Fruit fly (Drosophila melanogaster) whole organism, embryonic: ENCODE measurements around the gene Faa.

ENCODE experiments used
- ATbp ChIP-seq: fragments of 200-800 bp; sonication (Bioruptor generic); optimal IDR thresholded peaks from 2 replicates; lab custom pipeline; 2017; ENCODE audit warnings: missing biosample characterization, mild to moderate bottlenecking, missing genetic modification characterization, missing genetic modification reagents
- BEAF-32 ChIP-seq: fragments of 200-800 bp; sonication (Bioruptor generic); optimal IDR thresholded peaks from 3 replicates; lab custom pipeline; 2017; ENCODE audit warnings: missing biosample characterization, missing genetic modification characterization, mild to moderate bottlenecking, moderate library complexity, missing genetic modification reagents
- Bdp1 ChIP-seq: fragments of 200-800 bp; sonication (Bioruptor generic); optimal IDR thresholded peaks from 3 replicates; lab custom pipeline; 2016; ENCODE audit warnings: missing biosample characterization, missing genetic modification characterization
- CG10431 ChIP-seq: fragments of 200-800 bp; sonication (Bioruptor generic); optimal IDR thresholded peaks from 3 replicates; lab custom pipeline; 2018; ENCODE audit warnings: missing biosample characterization, mild to moderate bottlenecking, missing genetic modification characterization
- CG10654 ChIP-seq: fragments of 200-800 bp; sonication (Bioruptor generic); optimal IDR thresholded peaks from 2 replicates; lab custom pipeline; 2016; ENCODE audit warnings: missing biosample characterization, missing genetic modification characterization
- CG11456 ChIP-seq: fragments of 200-800 bp; sonication (Bioruptor generic); IDR thresholded peaks from 3 replicates; pipeline ENCODE4 v1.3.6; 2022; ENCODE audit warnings: missing biosample characterization, missing genetic modification characterization
- CG12071 ChIP-seq: fragments of 200-800 bp; sonication (Bioruptor generic); optimal IDR thresholded peaks from 3 replicates; lab custom pipeline; 2018; ENCODE audit warnings: missing biosample characterization, mild to moderate bottlenecking, missing genetic modification characterization
- CG12299 ChIP-seq: fragments of 200-800 bp; sonication (Bioruptor generic); optimal IDR thresholded peaks from 2 replicates; lab custom pipeline; 2018; ENCODE audit warnings: missing biosample characterization, mild to moderate bottlenecking, missing genetic modification characterization
- CG1233 ChIP-seq: fragments of 200-800 bp; sonication (Bioruptor generic); optimal IDR thresholded peaks from 4 replicates; lab custom pipeline; 2018; ENCODE audit warnings: missing biosample characterization, mild to moderate bottlenecking, missing genetic modification characterization
- CG13775 ChIP-seq: fragments of 200-800 bp; sonication (Bioruptor generic); optimal IDR thresholded peaks from 3 replicates; lab custom pipeline; 2017; ENCODE audit warnings: missing biosample characterization, mild to moderate bottlenecking, missing genetic modification characterization
- CG17186 ChIP-seq: fragments of 200-800 bp; sonication (Bioruptor generic); optimal IDR thresholded peaks from 3 replicates; lab custom pipeline; 2017; ENCODE audit warnings: missing biosample characterization, missing genetic modification reagents, missing genetic modification characterization
- CG17359 ChIP-seq: fragments of 200-800 bp; sonication (Bioruptor generic); optimal IDR thresholded peaks from 3 replicates; lab custom pipeline; 2018; ENCODE audit warnings: missing biosample characterization, mild to moderate bottlenecking, missing genetic modification characterization, moderate library complexity
- CG17612 ChIP-seq: fragments of 200-800 bp; sonication (Bioruptor generic); IDR thresholded peaks from 2 replicates; pipeline ENCODE4 v1.3.6; 2022; ENCODE audit warnings: missing biosample characterization, missing genetic modification characterization
- CG17829 ChIP-seq: fragments of 200-800 bp; optimal IDR thresholded peaks from 2 replicates; lab custom pipeline; 2019; ENCODE audit warnings: missing biosample characterization, mild to moderate bottlenecking, missing genetic modification characterization, moderate library complexity
- CG17912 ChIP-seq: fragments of 200-800 bp; sonication (Bioruptor generic); optimal IDR thresholded peaks from 2 replicates; lab custom pipeline; 2018; ENCODE audit warnings: missing biosample characterization, mild to moderate bottlenecking, missing genetic modification characterization
- CG3163 ChIP-seq: fragments of 200-800 bp; sonication (Bioruptor generic); optimal IDR thresholded peaks from 3 replicates; lab custom pipeline; 2016; ENCODE audit warnings: missing biosample characterization, missing genetic modification characterization
- CG43689 ChIP-seq: fragments of 200-800 bp; sonication (Bioruptor generic); IDR thresholded peaks from 2 replicates; pipeline ENCODE4 v1.3.6; 2022; ENCODE audit warnings: missing biosample characterization, missing genetic modification characterization
- CG4730 ChIP-seq: fragments of 200-800 bp; sonication (Bioruptor generic); IDR thresholded peaks from 2 replicates; pipeline ENCODE4 v1.3.6; 2022; ENCODE audit warnings: missing biosample characterization, missing genetic modification characterization
- CG6272 ChIP-seq: fragments of 200-800 bp; sonication (Bioruptor generic); IDR thresholded peaks from 2 replicates; pipeline ENCODE4 v1.3.6; 2022; ENCODE audit warnings: missing biosample characterization, missing genetic modification characterization
- CG6689 ChIP-seq: fragments of 200-800 bp; sonication (Bioruptor generic); IDR thresholded peaks from 2 replicates; pipeline ENCODE4 v1.3.6; 2022; ENCODE audit warnings: missing biosample characterization, missing genetic modification characterization
- CG7839 ChIP-seq: fragments of 200-800 bp; sonication (Bioruptor generic); optimal IDR thresholded peaks from 3 replicates; lab custom pipeline; 2018; ENCODE audit warnings: missing biosample characterization, mild to moderate bottlenecking, missing genetic modification characterization, moderate library complexity
- CkIIα-i1 ChIP-seq: fragments of 200-800 bp; sonication (Bioruptor generic); IDR thresholded peaks from 2 replicates; pipeline ENCODE4 v1.3.6; 2022; ENCODE audit warnings: missing biosample characterization, missing genetic modification characterization
- Dbx ChIP-seq: fragments of 200-800 bp; sonication (Bioruptor generic); IDR thresholded peaks from 3 replicates; pipeline ENCODE4 v1.3.6; 2022; ENCODE audit warnings: missing biosample characterization, missing genetic modification characterization
- E2f2 ChIP-seq: fragments of 200-800 bp; sonication (Bioruptor generic); IDR thresholded peaks from 2 replicates; pipeline ENCODE4 v1.3.6; 2022; ENCODE audit warnings: missing biosample characterization, missing genetic modification characterization
- Ets65A ChIP-seq: fragments of 200-800 bp; sonication (Bioruptor generic); peaks from one replicate; lab custom pipeline; 2016; ENCODE audit warnings: missing biosample characterization, missing genetic modification characterization
- Hsf ChIP-seq: fragments of 200-800 bp; sonication (Bioruptor generic); optimal IDR thresholded peaks from 3 replicates; lab custom pipeline; 2016; ENCODE audit warnings: missing biosample characterization, missing genetic modification characterization
- Lhr ChIP-seq: fragments of 200-800 bp; sonication (Bioruptor generic); optimal IDR thresholded peaks from 3 replicates; lab custom pipeline; 2017; ENCODE audit warnings: mild to moderate bottlenecking, missing biosample characterization, missing genetic modification reagents, missing genetic modification characterization
- Lpt ChIP-seq: fragments of >200 bp; optimal IDR thresholded peaks from 2 replicates; lab custom pipeline; 2018; ENCODE audit warnings: missing biosample characterization, missing genetic modification characterization
- NC2α ChIP-seq: fragments of 200-800 bp; sonication (Bioruptor generic); optimal IDR thresholded peaks from 2 replicates; lab custom pipeline; 2016; ENCODE audit warnings: missing biosample characterization, missing genetic modification characterization
- NfI ChIP-seq: fragments of 200-800 bp; sonication (Bioruptor generic); optimal IDR thresholded peaks from 3 replicates; lab custom pipeline; 2018; ENCODE audit warnings: missing biosample characterization, mild to moderate bottlenecking, missing genetic modification characterization, moderate library complexity
- Tbp ChIP-seq: fragments of >200 bp; optimal IDR thresholded peaks from 2 replicates; lab custom pipeline; 2018; ENCODE audit warnings: missing biosample characterization, missing genetic modification characterization
- Xrp1 ChIP-seq: fragments of 200-800 bp; sonication (Bioruptor generic); IDR thresholded peaks from 2 replicates; pipeline ENCODE4 v1.3.6; 2022; ENCODE audit warnings: missing biosample characterization, missing genetic modification characterization
- bowl ChIP-seq: fragments of 200-800 bp; sonication (Bioruptor generic); IDR thresholded peaks from 2 replicates; pipeline ENCODE4 v1.3.6; 2022; ENCODE audit warnings: missing biosample characterization, missing genetic modification characterization
- emc ChIP-seq: fragments of 200-800 bp; sonication (Bioruptor generic); optimal IDR thresholded peaks from 2 replicates; lab custom pipeline; 2016; ENCODE audit warnings: missing biosample characterization, missing genetic modification characterization
- esg ChIP-seq: fragments of 200-800 bp; sonication (Bioruptor generic); conservative IDR thresholded peaks from 2 replicates; pipeline ENCODE4 v1.3.6; 2022; ENCODE audit warnings: missing biosample characterization, missing genetic modification characterization
- eve ChIP-seq, 2 experiments: fragments of >200 bp; optimal IDR thresholded peaks; 2 replicates each; lab custom pipeline; 2017; ENCODE audit warnings: missing biosample characterization in 2 of 2, missing genetic modification characterization in 2 of 2
- gsb ChIP-seq: fragments of 200-800 bp; sonication (Bioruptor generic); IDR thresholded peaks from 2 replicates; pipeline ENCODE4 v1.3.6; 2022; ENCODE audit warnings: missing biosample characterization, missing genetic modification characterization
- jing ChIP-seq: fragments of 200-800 bp; sonication (Bioruptor generic); optimal IDR thresholded peaks from 2 replicates; lab custom pipeline; 2018; ENCODE audit warnings: missing biosample characterization, mild to moderate bottlenecking, missing genetic modification characterization
- lola ChIP-seq, 3 experiments: fragments of >200 bp in 2 of 3; fragments of 200-800 bp in 1 of 3; sonication (Bioruptor generic) in 1 of 3; optimal IDR thresholded peaks; 2 replicates each; lab custom pipeline; 2017 to 2019; ENCODE audit warnings: missing biosample characterization in 3 of 3, missing genetic modification characterization in 3 of 3, mild to moderate bottlenecking in 1 of 3, moderate library complexity in 1 of 3
- lov ChIP-seq, 2 experiments: fragments of 200-800 bp in 1 of 2; fragments of >200 bp in 1 of 2; sonication (Bioruptor generic) in 1 of 2; IDR thresholded peaks in 1 of 2; optimal IDR thresholded peaks in 1 of 2; 2 replicates in 1 of 2; 3 replicates in 1 of 2; pipeline versions ENCODE4 v1.3.6 to Lab custom; 2017 to 2022; ENCODE audit warnings: missing biosample characterization in 1 of 2, missing genetic modification characterization in 1 of 2
- mam ChIP-seq: fragments of 200-800 bp; sonication (Bioruptor generic); optimal IDR thresholded peaks from 3 replicates; lab custom pipeline; 2016; ENCODE audit warnings: missing biosample characterization, missing genetic modification characterization
- mld ChIP-seq: fragments of 200-800 bp; sonication (Bioruptor generic); IDR thresholded peaks from 3 replicates; pipeline ENCODE4 v1.3.6; 2022; ENCODE audit warnings: missing biosample characterization, missing genetic modification characterization; ENCODE audit not compliant: partially characterized antibody
- nerfin-2 ChIP-seq: fragments of 200-800 bp; sonication (Bioruptor generic); IDR thresholded peaks from 2 replicates; pipeline ENCODE4 v1.3.6; 2022; ENCODE audit warnings: missing biosample characterization, missing genetic modification characterization; ENCODE audit not compliant: partially characterized antibody
- row ChIP-seq: fragments of 200-800 bp; sonication (Bioruptor generic); IDR thresholded peaks from 3 replicates; pipeline ENCODE4 v1.3.6; 2022; ENCODE audit warnings: missing biosample characterization, missing genetic modification characterization
- run ChIP-seq: fragments of 200-800 bp; sonication (Bioruptor generic); optimal IDR thresholded peaks from 3 replicates; lab custom pipeline; 2018; ENCODE audit warnings: missing biosample characterization, mild to moderate bottlenecking, missing genetic modification characterization
- sens ChIP-seq: fragments of 200-800 bp; sonication (Bioruptor generic); peaks from one replicate; lab custom pipeline; 2016; ENCODE audit warnings: missing biosample characterization, missing genetic modification characterization
- sens-2 ChIP-seq: fragments of 200-800 bp; sonication (Bioruptor generic); IDR thresholded peaks from 2 replicates; pipeline ENCODE4 v1.3.6; 2022; ENCODE audit warnings: missing biosample characterization, missing genetic modification characterization
- sima ChIP-seq: fragments of 200-800 bp; sonication (Bioruptor generic); optimal IDR thresholded peaks from 2 replicates; lab custom pipeline; 2016; ENCODE audit warnings: missing biosample characterization, missing genetic modification characterization
- tin ChIP-seq: fragments of 200-800 bp; sonication (Bioruptor generic); optimal IDR thresholded peaks from 3 replicates; lab custom pipeline; 2016; ENCODE audit warnings: missing biosample characterization, missing genetic modification characterization
- trem ChIP-seq: fragments of 200-800 bp; optimal IDR thresholded peaks from 3 replicates; lab custom pipeline; 2019; ENCODE audit warnings: missing biosample characterization, mild to moderate bottlenecking, missing genetic modification characterization, moderate library complexity

The Faa gene

dm6 chr3L:4025738-4026505 is 47.8 kb downstream of the Faa start, which contains the start of gene CG11594 (continued):
- no peak for TF ChIP-seq CG17186
- no peak for TF ChIP-seq CG6272 (GFP tag; lab: Robert Waterston, UW)
- TF ChIP-seq CG10431 (GFP tag; lab: Kevin White, UChicago) = no peak
- no peak for TF ChIP-seq NC2α (GFP tag; lab: Kevin White, UChicago)
- no peak for TF ChIP-seq run (tag; lab: Kevin White, UChicago)
- peak; percentile 12 for TF ChIP-seq NfI (GFP tag; lab: Kevin White, UChicago)
- TF ChIP-seq Ets65A (GFP tag; lab: Kevin White, UChicago) = no peak
- TF ChIP-seq CG12071 = peak; percentile 54
- TF ChIP-seq trem (tag; lab: Kevin White, UChicago) = no peak
- no peak; the same call in 2 of the 3 replicates for TF ChIP-seq row (GFP tag; lab: Robert Waterston, UW)
- peak; percentile 62 for TF ChIP-seq sens
- TF ChIP-seq E2f2 (GFP tag; lab: Robert Waterston, UW) = no peak
- TF ChIP-seq CG7839 (tag; lab: Kevin White, UChicago) = no peak
- no peak for TF ChIP-seq CG17829 (tag; lab: Kevin White, UChicago)
- no peak for TF ChIP-seq CG4730 (GFP tag; lab: Robert Waterston, UW)
- peak; percentile 41; the same call in 1 of the 2 replicates for TF ChIP-seq gsb (GFP tag; lab: Robert Waterston, UW)
- TF ChIP-seq sens-2 (GFP tag; lab: Robert Waterston, UW) = no peak
- no peak for TF ChIP-seq CG17359 (tag; lab: Kevin White, UChicago)
- TF ChIP-seq CG3163 (GFP tag; lab: Kevin White, UChicago) = peak; percentile 3
- no peak for TF ChIP-seq jing
- no peak for TF ChIP-seq eve (GFP tag; optimal IDR thresholded peaks at IDR 0.05; lab: Kevin White, UChicago)
- TF ChIP-seq nerfin-2 = no peak
- TF ChIP-seq emc (GFP tag; lab: Kevin White, UChicago) = no peak
- TF ChIP-seq CG13775 (GFP tag; lab: Kevin White, UChicago) = no peak
- TF ChIP-seq CG10654 (GFP tag; lab: Kevin White, UChicago) = no peak
- TF ChIP-seq CG43689 (GFP tag; lab: Robert Waterston, UW) = peak; percentile 36; the same call in 1 of the 2 replicates
- no peak for TF ChIP-seq mam (GFP tag; lab: Kevin White, UChicago)
- no peak for TF ChIP-seq Xrp1 (GFP tag; lab: Robert Waterston, UW)
- TF ChIP-seq CG6689 (GFP tag; lab: Robert Waterston, UW) = no peak
- no peak for TF ChIP-seq bowl
- TF ChIP-seq sima (GFP tag; lab: Kevin White, UChicago) = no peak
- peak; percentile 2 for TF ChIP-seq Hsf (GFP tag; lab: Kevin White, UChicago)
- no peak for TF ChIP-seq CG11456
- TF ChIP-seq CG17912 = peak; percentile 30
- no peak for TF ChIP-seq mld (GFP tag; lab: Robert Waterston, UW)
- no peak for TF ChIP-seq lov (optimal IDR thresholded peaks at IDR 0.05; lab: Kevin White, UChicago)
- no peak for TF ChIP-seq lov (GFP tag; IDR thresholded peaks at IDR 0.05; lab: Robert Waterston, UW)
- no peak for TF ChIP-seq tin
- TF ChIP-seq Tbp (GFP tag; lab: Kevin White, UChicago) = no peak
- no peak for TF ChIP-seq Bdp1 (GFP tag; lab: Kevin White, UChicago)
- no peak for TF ChIP-seq CG17612 (GFP tag; lab: Robert Waterston, UW)
- TF ChIP-seq BEAF-32 (GFP tag; lab: Kevin White, UChicago) = no peak
- TF ChIP-seq CG12299 (tag; lab: Kevin White, UChicago) = no peak
- TF ChIP-seq Lpt (GFP tag; lab: Kevin White, UChicago) = no peak
- peak; percentile 41 for TF ChIP-seq ATbp
- no peak for TF ChIP-seq CkIIα-i1 (GFP tag; lab: Robert Waterston, UW)
- no peak for TF ChIP-seq lola (GFP tag; optimal IDR thresholded peaks at IDR 0.05; lab: Kevin White, UChicago)
- no peak for TF ChIP-seq CG1233 (GFP tag; lab: Kevin White, UChicago)
- no peak for TF ChIP-seq esg (GFP tag; lab: Robert Waterston, UW)
- no peak for TF ChIP-seq Lhr (GFP tag; lab: Kevin White, UChicago)
- peak; percentile 36; the same call in 1 of the 3 replicates for TF ChIP-seq Dbx (GFP tag; lab: Robert Waterston, UW)
